Fruit fly (Drosophila melanogaster) whole organism, embryonic: ENCODE data around the gene Prp16.

ENCODE experiments used
- ATbp ChIP-seq: fragments of 200-800 bp; sonication (Bioruptor generic); optimal IDR thresholded peaks from 2 replicates; lab custom pipeline; 2017; ENCODE audit warnings: missing biosample characterization, mild to moderate bottlenecking, missing genetic modification characterization, missing genetic modification reagents
- CG10209 ChIP-seq: fragments of 200-800 bp; sonication (Bioruptor generic); optimal IDR thresholded peaks from 3 replicates; lab custom pipeline; 2017; ENCODE audit warnings: missing biosample characterization, mild to moderate bottlenecking, missing genetic modification characterization, missing genetic modification reagents
- CG10979 ChIP-seq: fragments of 200-800 bp; sonication (Bioruptor generic); optimal IDR thresholded peaks from 2 replicates; lab custom pipeline; 2018; ENCODE audit warnings: missing biosample characterization, mild to moderate bottlenecking, missing genetic modification characterization, moderate library complexity
- CG11093 ChIP-seq: fragments of 200-800 bp; sonication (Bioruptor generic); IDR thresholded peaks from 3 replicates; pipeline ENCODE4 v1.3.6; 2022; ENCODE audit warnings: missing biosample characterization, missing genetic modification characterization
- CG11696 ChIP-seq: fragments of 200-800 bp; sonication (Bioruptor generic); IDR thresholded peaks from 2 replicates; pipeline ENCODE4 v1.3.6; 2022; ENCODE audit warnings: missing biosample characterization, missing genetic modification characterization
- CG1233 ChIP-seq: fragments of 200-800 bp; sonication (Bioruptor generic); optimal IDR thresholded peaks from 4 replicates; lab custom pipeline; 2018; ENCODE audit warnings: missing biosample characterization, mild to moderate bottlenecking, missing genetic modification characterization
- CG17912 ChIP-seq: fragments of 200-800 bp; sonication (Bioruptor generic); optimal IDR thresholded peaks from 2 replicates; lab custom pipeline; 2018; ENCODE audit warnings: missing biosample characterization, mild to moderate bottlenecking, missing genetic modification characterization
- CG2116 ChIP-seq: fragments of 200-800 bp; sonication (Bioruptor generic); optimal IDR thresholded peaks from 3 replicates; lab custom pipeline; 2018; ENCODE audit warnings: missing biosample characterization, mild to moderate bottlenecking, missing genetic modification characterization
- CG2120 ChIP-seq: fragments of 200-800 bp; sonication (Bioruptor generic); optimal IDR thresholded peaks from 3 replicates; lab custom pipeline; 2016; ENCODE audit warnings: missing biosample characterization, missing genetic modification characterization
- CG2712 ChIP-seq: fragments of 200-800 bp; optimal IDR thresholded peaks from 3 replicates; lab custom pipeline; 2019; ENCODE audit warnings: missing biosample characterization, mild to moderate bottlenecking, missing genetic modification characterization, moderate library complexity
- CG5180 ChIP-seq: fragments of 200-800 bp; sonication (Bioruptor generic); optimal IDR thresholded peaks from 3 replicates; lab custom pipeline; 2017; ENCODE audit warnings: missing biosample characterization, missing genetic modification characterization, mild to moderate bottlenecking, moderate library complexity, missing genetic modification reagents
- CG6254 ChIP-seq: fragments of 200-800 bp; sonication (Bioruptor generic); optimal IDR thresholded peaks from 3 replicates; lab custom pipeline; 2017; ENCODE audit warnings: mild to moderate bottlenecking, missing biosample characterization, missing genetic modification reagents, missing genetic modification characterization
- CG6654 ChIP-seq: fragments of 200-800 bp; sonication (Bioruptor generic); optimal IDR thresholded peaks from 2 replicates; lab custom pipeline; 2017; ENCODE audit warnings: missing biosample characterization, mild to moderate bottlenecking, missing genetic modification characterization
- CG9797 ChIP-seq: fragments of 200-800 bp; sonication (Bioruptor generic); optimal IDR thresholded peaks from 3 replicates; lab custom pipeline; 2018; ENCODE audit warnings: missing biosample characterization, mild to moderate bottlenecking, missing genetic modification characterization
- CG9876 ChIP-seq: fragments of 200-800 bp; sonication (Bioruptor generic); optimal IDR thresholded peaks from 2 replicates; lab custom pipeline; 2016; ENCODE audit warnings: missing biosample characterization, missing genetic modification characterization
- CHES-1-like ChIP-seq: fragments of 200-800 bp; sonication (Bioruptor generic); optimal IDR thresholded peaks from 2 replicates; lab custom pipeline; 2016; ENCODE audit warnings: missing biosample characterization, missing genetic modification characterization
- Doc2 ChIP-seq: fragments of 200-800 bp; sonication (Bioruptor generic); IDR thresholded peaks from 2 replicates; pipeline ENCODE4 v1.3.6; 2022; ENCODE audit warnings: missing biosample characterization, missing genetic modification characterization
- E2f2 ChIP-seq: fragments of 200-800 bp; sonication (Bioruptor generic); IDR thresholded peaks from 2 replicates; pipeline ENCODE4 v1.3.6; 2022; ENCODE audit warnings: missing biosample characterization, missing genetic modification characterization
- Elba2 ChIP-seq: fragments of 200-800 bp; sonication (Bioruptor generic); optimal IDR thresholded peaks from 3 replicates; lab custom pipeline; 2016; ENCODE audit warnings: missing biosample characterization, missing genetic modification characterization
- Ets65A ChIP-seq: fragments of 200-800 bp; sonication (Bioruptor generic); peaks from one replicate; lab custom pipeline; 2016; ENCODE audit warnings: missing biosample characterization, missing genetic modification characterization
- Fer3 ChIP-seq: fragments of 200-800 bp; sonication (Bioruptor generic); optimal IDR thresholded peaks from 2 replicates; lab custom pipeline; 2018; ENCODE audit warnings: missing biosample characterization, mild to moderate bottlenecking, missing genetic modification characterization, moderate library complexity
- NFAT ChIP-seq: fragments of 200-800 bp; sonication (Bioruptor generic); IDR thresholded peaks from 2 replicates; pipeline ENCODE4 v1.3.6; 2022; ENCODE audit warnings: missing biosample characterization, missing genetic modification characterization
- Nf-YB ChIP-seq: fragments of 200-800 bp; sonication (Bioruptor generic); optimal IDR thresholded peaks from 3 replicates; lab custom pipeline; 2019; ENCODE audit warnings: missing biosample characterization, mild to moderate bottlenecking, missing genetic modification characterization, moderate library complexity
- Ravus ChIP-seq: fragments of 200-800 bp; sonication (Bioruptor generic); IDR thresholded peaks from 2 replicates; pipeline ENCODE4 v1.3.6; 2022; ENCODE audit warnings: missing biosample characterization, missing genetic modification characterization
- Six4 ChIP-seq: fragments of 200-800 bp; sonication (Bioruptor generic); optimal IDR thresholded peaks from 2 replicates; lab custom pipeline; 2016; ENCODE audit warnings: missing biosample characterization, missing genetic modification characterization
- Spps ChIP-seq: fragments of 200-800 bp; sonication (Bioruptor generic); optimal IDR thresholded peaks from 2 replicates; lab custom pipeline; 2018; ENCODE audit warnings: missing biosample characterization, mild to moderate bottlenecking, missing genetic modification characterization
- Tbp ChIP-seq: fragments of >200 bp; optimal IDR thresholded peaks from 2 replicates; lab custom pipeline; 2018; ENCODE audit warnings: missing biosample characterization, missing genetic modification characterization
- ab ChIP-seq: fragments of 200-800 bp; sonication (Bioruptor generic); optimal IDR thresholded peaks from 2 replicates; lab custom pipeline; 2016; ENCODE audit warnings: missing biosample characterization, missing genetic modification characterization
- ato ChIP-seq: fragments of 200-800 bp; sonication (Bioruptor generic); IDR thresholded peaks from 2 replicates; pipeline ENCODE4 v1.3.6; 2022; ENCODE audit warnings: missing biosample characterization, missing genetic modification characterization; ENCODE audit not compliant: partially characterized antibody
- bcd ChIP-seq: fragments of 200-800 bp; sonication (Bioruptor generic); optimal IDR thresholded peaks from 2 replicates; lab custom pipeline; 2017; ENCODE audit warnings: missing biosample characterization, mild to moderate bottlenecking, missing genetic modification characterization
- chinmo ChIP-seq: fragments of 200-800 bp; sonication (Bioruptor generic); IDR thresholded peaks from 4 replicates; pipeline ENCODE4 v1.3.6; 2022; ENCODE audit warnings: missing biosample characterization, missing genetic modification characterization; ENCODE audit not compliant: partially characterized antibody
- chm ChIP-seq: fragments of 200-800 bp; sonication (Bioruptor generic); IDR thresholded peaks from 2 replicates; pipeline ENCODE4 v1.3.6; 2022; ENCODE audit warnings: missing biosample characterization, missing genetic modification characterization
- dpn ChIP-seq, 2 experiments: fragments of 200-800 bp; sonication (Bioruptor generic); optimal IDR thresholded peaks; 3 replicates each; lab custom pipeline; 2016; ENCODE audit warnings: missing biosample characterization in 2 of 2, missing genetic modification characterization in 2 of 2
- emc ChIP-seq: fragments of 200-800 bp; sonication (Bioruptor generic); optimal IDR thresholded peaks from 2 replicates; lab custom pipeline; 2016; ENCODE audit warnings: missing biosample characterization, missing genetic modification characterization
- ems ChIP-seq: fragments of 200-800 bp; sonication (Bioruptor generic); optimal IDR thresholded peaks from 3 replicates; lab custom pipeline; 2016; ENCODE audit warnings: missing biosample characterization, missing genetic modification characterization
- gem ChIP-seq: fragments of 200-800 bp; sonication (Bioruptor generic); optimal IDR thresholded peaks from 2 replicates; lab custom pipeline; 2019; ENCODE audit warnings: missing biosample characterization, mild to moderate bottlenecking, missing genetic modification characterization, moderate library complexity
- gro ChIP-seq: fragments of 200-800 bp; sonication (Bioruptor generic); optimal IDR thresholded peaks from 2 replicates; lab custom pipeline; 2016; ENCODE audit warnings: missing biosample characterization, missing genetic modification characterization
- gt ChIP-seq: fragments of 200-800 bp; sonication (Bioruptor generic); IDR thresholded peaks from 2 replicates; pipeline ENCODE4 v1.3.6; 2022; ENCODE audit warnings: missing biosample characterization, missing genetic modification characterization
- hth ChIP-seq: fragments of >200 bp; optimal IDR thresholded peaks from 2 replicates; lab custom pipeline; 2017; ENCODE audit warnings: inconsistent platforms
- ken ChIP-seq: fragments of 200-800 bp; sonication (Bioruptor generic); IDR thresholded peaks from 3 replicates; pipeline ENCODE4 v1.3.6; 2022; ENCODE audit warnings: missing biosample characterization, missing genetic modification characterization
- lbe ChIP-seq: fragments of 200-800 bp; sonication (Bioruptor generic); optimal IDR thresholded peaks from 2 replicates; lab custom pipeline; 2016; ENCODE audit warnings: missing biosample characterization, mild to moderate bottlenecking, missing genetic modification characterization
- lilli ChIP-seq: fragments of 200-800 bp; sonication (Bioruptor generic); optimal IDR thresholded peaks from 3 replicates; lab custom pipeline; 2016; ENCODE audit warnings: missing biosample characterization, missing genetic modification characterization
- lola ChIP-seq, 3 experiments: fragments of >200 bp in 2 of 3; fragments of 200-800 bp in 1 of 3; sonication (Bioruptor generic) in 1 of 3; optimal IDR thresholded peaks; 2 replicates each; lab custom pipeline; 2017 to 2019; ENCODE audit warnings: missing biosample characterization in 3 of 3, missing genetic modification characterization in 3 of 3, mild to moderate bottlenecking in 1 of 3, moderate library complexity in 1 of 3
- pita ChIP-seq: fragments of 200-800 bp; sonication (Bioruptor generic); optimal IDR thresholded peaks from 2 replicates; lab custom pipeline; 2017; ENCODE audit warnings: missing biosample characterization, mild to moderate bottlenecking, missing genetic modification characterization
- pros ChIP-seq: fragments of 200-800 bp; sonication (Bioruptor generic); optimal IDR thresholded peaks from 3 replicates; lab custom pipeline; 2019; ENCODE audit warnings: missing biosample characterization, mild to moderate bottlenecking, missing genetic modification characterization, moderate library complexity
- ranshi ChIP-seq: fragments of 200-800 bp; sonication (Bioruptor generic); IDR thresholded peaks from 2 replicates; pipeline ENCODE4 v1.3.6; 2022; ENCODE audit warnings: missing biosample characterization, missing genetic modification characterization
- run ChIP-seq: fragments of 200-800 bp; sonication (Bioruptor generic); optimal IDR thresholded peaks from 3 replicates; lab custom pipeline; 2018; ENCODE audit warnings: missing biosample characterization, mild to moderate bottlenecking, missing genetic modification characterization
- so ChIP-seq: fragments of 200-800 bp; sonication (Bioruptor generic); IDR thresholded peaks from 3 replicates; pipeline ENCODE4 v1.3.6; 2022; ENCODE audit warnings: missing biosample characterization, missing genetic modification characterization
- tup ChIP-seq: fragments of 200-800 bp; sonication (Bioruptor generic); optimal IDR thresholded peaks from 2 replicates; lab custom pipeline; 2016; ENCODE audit warnings: missing biosample characterization, mild to moderate bottlenecking, missing genetic modification characterization, moderate library complexity

Prp16 gene

DNA sequence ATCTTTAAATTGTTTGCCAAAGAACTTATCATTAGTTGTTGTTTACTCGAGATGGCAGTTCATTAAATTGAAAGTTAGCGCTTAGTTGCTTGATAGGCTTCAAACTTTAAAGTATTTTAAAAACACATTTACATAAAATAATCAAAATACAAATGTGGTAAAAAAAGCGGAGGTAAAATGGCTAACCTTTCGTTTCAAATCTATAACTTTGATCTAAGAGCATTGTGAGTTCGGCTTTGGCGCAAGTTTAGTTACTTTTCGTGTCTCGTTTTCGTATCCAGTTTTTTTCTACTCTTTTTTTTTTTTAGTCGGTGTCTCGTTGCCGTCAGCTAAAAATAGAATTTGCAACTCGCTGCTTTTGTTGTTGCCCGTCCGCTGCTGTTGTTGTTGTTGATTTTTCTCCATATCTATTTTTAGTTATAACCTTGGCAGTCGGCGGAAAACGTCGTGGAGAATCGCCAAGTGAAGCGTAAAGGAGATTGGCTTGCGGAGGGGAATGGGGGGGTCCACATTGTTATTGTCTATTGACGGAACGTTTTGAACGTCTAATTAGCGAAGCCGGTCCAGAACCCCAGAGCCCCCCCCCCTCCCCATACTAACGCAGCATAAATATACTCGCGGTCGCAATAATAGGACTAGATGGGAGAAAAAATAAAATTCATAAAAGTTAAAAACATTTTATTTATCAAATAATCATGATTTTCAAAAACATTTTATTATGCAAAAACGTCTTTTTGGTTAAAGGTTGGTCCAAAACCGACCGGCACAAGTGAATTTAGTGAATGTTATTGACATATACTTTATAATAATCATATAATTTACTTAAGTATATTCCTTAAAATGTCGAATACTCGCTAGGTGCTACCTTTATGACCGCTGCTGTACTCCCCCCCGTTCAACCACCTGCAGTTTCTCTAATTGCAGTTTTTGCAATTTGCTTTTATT lies 13.6 kb downstream of the Prp16 start (continued):
- no peak for TF ChIP-seq CHES-1-like (GFP tag; lab: Kevin White, UChicago)
- TF ChIP-seq pita = no peak
- TF ChIP-seq pros (GFP tag; lab: Kevin White, UChicago) = no peak
- peak; percentile 29; the same call in 1 of the 2 replicates for TF ChIP-seq E2f2 (GFP tag; lab: Robert Waterston, UW)
- TF ChIP-seq CG2116 (GFP tag; lab: Kevin White, UChicago) = no peak
- TF ChIP-seq ems (GFP tag; lab: Kevin White, UChicago) = no peak
- no peak for TF ChIP-seq Spps (tag; lab: Kevin White, UChicago)
- TF ChIP-seq tup (GFP tag; lab: Kevin White, UChicago) = no peak
- peak; percentile 17 for TF ChIP-seq Ets65A (GFP tag; lab: Kevin White, UChicago)
- peak; percentile 21 for TF ChIP-seq CG2120
- TF ChIP-seq chm (GFP tag; lab: Robert Waterston, UW) = no peak
- TF ChIP-seq ken (GFP tag; lab: Robert Waterston, UW) = no peak
- 0 out of 4 replicates have a peak, but pooled peaks have one; percentile 42 for TF ChIP-seq chinmo
- TF ChIP-seq dpn (GFP tag; optimal IDR thresholded peaks at IDR 0.05; lab: Kevin White, UChicago) = peak in 1 of 2 experiments; percentile 40
- TF ChIP-seq ranshi (GFP tag; lab: Robert Waterston, UW) = no peak; the same call in 1 of the 2 replicates
- TF ChIP-seq CG11696 (GFP tag; lab: Robert Waterston, UW) = peak; percentile 72
- no peak for TF ChIP-seq lbe (GFP tag; lab: Kevin White, UChicago)
- peak; percentile 54 for TF ChIP-seq bcd
- peak; percentile 42 for TF ChIP-seq CG1233 (GFP tag; lab: Kevin White, UChicago)
- TF ChIP-seq Elba2 (GFP tag; lab: Kevin White, UChicago) = no peak
- no peak for TF ChIP-seq ATbp (GFP tag; lab: Kevin White, UChicago)
- TF ChIP-seq CG9797 (GFP tag; lab: Kevin White, UChicago) = no peak
- peak; percentile 10 for TF ChIP-seq CG6654 (GFP tag; lab: Kevin White, UChicago)
- TF ChIP-seq run (tag; lab: Kevin White, UChicago) = no peak
- no peak for TF ChIP-seq Nf-YB
- TF ChIP-seq CG2712 (tag; lab: Kevin White, UChicago) = peak; percentile 47
- peak; percentile 36 for TF ChIP-seq Fer3 (tag; lab: Kevin White, UChicago)
- no peak for TF ChIP-seq Ravus (GFP tag; lab: Robert Waterston, UW)
- TF ChIP-seq so (GFP tag; lab: Robert Waterston, UW) = no peak
- TF ChIP-seq CG17912 (GFP tag; lab: Kevin White, UChicago) = no peak
- TF ChIP-seq emc (GFP tag; lab: Kevin White, UChicago) = no peak
- no peak for TF ChIP-seq lilli
- no peak for TF ChIP-seq NFAT (GFP tag; lab: Robert Waterston, UW)
- no peak for TF ChIP-seq ab
- no peak for TF ChIP-seq Doc2 (GFP tag; lab: Robert Waterston, UW)
- TF ChIP-seq gro = no peak
- TF ChIP-seq CG6254 (GFP tag; lab: Kevin White, UChicago) = peak; percentile 37
- TF ChIP-seq CG10979 (tag; lab: Kevin White, UChicago) = peak; percentile 35
- 0 out of 3 replicates have a peak, but pooled peaks have one; percentile 30 for TF ChIP-seq CG11093 (GFP tag; lab: Robert Waterston, UW)
- TF ChIP-seq CG9876 (GFP tag; lab: Kevin White, UChicago) = no peak
- no peak for TF ChIP-seq hth (lab: Kevin White, UChicago)
- TF ChIP-seq gem (tag; lab: Kevin White, UChicago) = peak; percentile 69
- no peak for TF ChIP-seq gt (GFP tag; lab: Robert Waterston, UW)
- TF ChIP-seq lola (GFP tag; optimal IDR thresholded peaks at IDR 0.05; lab: Kevin White, UChicago) = no peak
- TF ChIP-seq ato (GFP tag; lab: Robert Waterston, UW) = no peak
- peak; percentile 20 for TF ChIP-seq CG5180 (GFP tag; lab: Kevin White, UChicago)
- no peak for TF ChIP-seq Tbp (GFP tag; lab: Kevin White, UChicago)
- no peak for TF ChIP-seq Six4
- TF ChIP-seq CG10209 (GFP tag; lab: Kevin White, UChicago) = peak; percentile 48
